Worm (Caenorhabditis elegans) whole organism, young adult: ENCODE results near the gene ugt-40.

ENCODE experiments used
- B0261.1 ChIP-seq: sonication (generic microtip); optimal IDR thresholded peaks from 2 replicates; lab custom pipeline; 2016; ENCODE audit warnings: mild to moderate bottlenecking, missing genetic modification characterization, moderate library complexity, missing compliant biosample characterization
- F23B12.7 ChIP-seq: sonication (generic microtip); optimal IDR thresholded peaks from 2 replicates; lab custom pipeline; 2017; ENCODE audit warnings: missing genetic modification characterization, mild to moderate bottlenecking, missing compliant biosample characterization, antibody characterized with exemption, moderate library complexity; ENCODE audit not compliant: insufficient read depth
- F57A8.1 ChIP-seq: fragments of 200-800 bp; sonication (Bioruptor generic); optimal IDR thresholded peaks from 2 replicates; lab custom pipeline; 2018; ENCODE audit warnings: mild to moderate bottlenecking, missing genetic modification characterization, moderate library complexity, missing compliant biosample characterization
- T07F8.4 ChIP-seq: sonication (generic microtip); optimal IDR thresholded peaks from 2 replicates; lab custom pipeline; 2016; ENCODE audit warnings: mild to moderate bottlenecking, missing genetic modification characterization, moderate library complexity, missing compliant biosample characterization
- Y53G8AR.9 ChIP-seq: fragments of 200-800 bp; sonication (Bioruptor generic); conservative IDR thresholded peaks from 2 replicates; pipeline ENCODE4 v1.3.6; 2022; ENCODE audit warnings: missing genetic modification reagents, missing genetic modification characterization, missing compliant biosample characterization
- Y56A3A.18 ChIP-seq: fragments of 200-800 bp; sonication (Bioruptor generic); IDR thresholded peaks from 2 replicates; pipeline ENCODE4 v1.3.6; 2022; ENCODE audit warnings: missing genetic modification reagents, missing genetic modification characterization, missing compliant biosample characterization
- Y79H2A.3 ChIP-seq: fragments of 200-800 bp; sonication (Bioruptor generic); conservative IDR thresholded peaks from 2 replicates; pipeline ENCODE4 v1.3.6; 2022; ENCODE audit warnings: missing genetic modification reagents, missing genetic modification characterization, missing compliant biosample characterization
- ZK185.1 ChIP-seq: sonication (generic microtip); optimal IDR thresholded peaks from 2 replicates; lab custom pipeline; 2016; ENCODE audit warnings: mild to moderate bottlenecking, missing genetic modification characterization, missing compliant biosample characterization; ENCODE audit not compliant: poor library complexity, severe bottlenecking
- ama-1 ChIP-seq, 3 experiments: fragments of 150-350 bp in 1 of 3; sonication (generic microtip) in 2 of 3; optimal IDR thresholded peaks; 2 replicates each; lab custom pipeline; 2014 to 2018; ENCODE audit warnings: missing biosample characterization in 2 of 3, missing genetic modification characterization in 2 of 3, missing genetic modification reagents in 2 of 3
- aptf-3 ChIP-seq: fragments of 200-800 bp; sonication (Bioruptor generic); IDR thresholded peaks from 2 replicates; pipeline ENCODE4 v1.3.6; 2022; ENCODE audit warnings: missing genetic modification characterization, missing compliant biosample characterization
- atf-7 ChIP-seq: sonication (generic microtip); optimal IDR thresholded peaks from 2 replicates; lab custom pipeline; 2017; ENCODE audit warnings: mild to moderate bottlenecking, missing genetic modification characterization, missing compliant biosample characterization
- athp-1 ChIP-seq: sonication (generic microtip); optimal IDR thresholded peaks from 2 replicates; lab custom pipeline; 2017; ENCODE audit warnings: mild to moderate bottlenecking, missing genetic modification characterization, missing compliant biosample characterization
- attf-5 ChIP-seq: fragments of 200-800 bp; sonication (Bioruptor generic); optimal IDR thresholded peaks from 2 replicates; lab custom pipeline; 2018; ENCODE audit warnings: mild to moderate bottlenecking, missing genetic modification characterization, missing compliant biosample characterization
- bed-2 ChIP-seq: fragments of 200-800 bp; sonication (Bioruptor generic); IDR thresholded peaks from 2 replicates; pipeline ENCODE4 v1.3.6; 2022; ENCODE audit warnings: missing genetic modification reagents, missing genetic modification characterization, missing compliant biosample characterization
- cebp-1 ChIP-seq, 2 experiments: fragments of 200-800 bp in 1 of 2; sonication (Bioruptor generic) in 1 of 2; sonication (generic microtip) in 1 of 2; IDR thresholded peaks in 1 of 2; optimal IDR thresholded peaks in 1 of 2; 2 replicates each; pipeline versions ENCODE4 v1.3.6 to Lab custom; 2017 to 2022; ENCODE audit warnings: missing compliant biosample characterization in 2 of 2, missing genetic modification characterization in 2 of 2, mild to moderate bottlenecking in 1 of 2, missing genetic modification reagents in 1 of 2, moderate library complexity in 1 of 2
- ceh-100 ChIP-seq: fragments of 200-800 bp; sonication (Bioruptor generic); IDR thresholded peaks from 2 replicates; pipeline ENCODE4 v1.3.6; 2022; ENCODE audit warnings: missing genetic modification reagents, missing genetic modification characterization, missing compliant biosample characterization
- ceh-91 ChIP-seq: fragments of 200-800 bp; sonication (Bioruptor generic); IDR thresholded peaks from 2 replicates; pipeline ENCODE4 v1.3.6; 2022; ENCODE audit warnings: missing genetic modification reagents, missing genetic modification characterization, missing compliant biosample characterization
- chd-7 ChIP-seq: sonication (generic microtip); optimal IDR thresholded peaks from 2 replicates; lab custom pipeline; 2016; ENCODE audit warnings: mild to moderate bottlenecking, missing genetic modification characterization, moderate library complexity, missing compliant biosample characterization
- hrde-1 ChIP-seq: sonication (generic microtip); optimal IDR thresholded peaks from 2 replicates; lab custom pipeline; 2016; ENCODE audit warnings: missing genetic modification characterization, mild to moderate bottlenecking, missing compliant biosample characterization, moderate library complexity, missing genotype, missing genetic modification reagents, borderline replicate concordance
- lag-1 ChIP-seq: fragments of 200-800 bp; sonication (Bioruptor generic); IDR thresholded peaks from 2 replicates; pipeline ENCODE4 v1.3.6; 2022; ENCODE audit warnings: missing genetic modification reagents, missing genetic modification characterization, missing compliant biosample characterization
- madf-10 ChIP-seq: sonication (generic microtip); optimal IDR thresholded peaks from 2 replicates; lab custom pipeline; 2016; ENCODE audit warnings: mild to moderate bottlenecking, missing genetic modification characterization, missing compliant biosample characterization
- mcd-1 ChIP-seq: fragments of 200-800 bp; sonication (Bioruptor generic); IDR thresholded peaks from 2 replicates; pipeline ENCODE4 v1.3.6; 2022; ENCODE audit warnings: missing genetic modification reagents, missing genetic modification characterization, missing compliant biosample characterization
- nfyb-1 ChIP-seq: fragments of 200-800 bp; sonication (Bioruptor generic); IDR thresholded peaks from 2 replicates; pipeline ENCODE4 v1.3.6; 2022; ENCODE audit warnings: missing genetic modification reagents, missing genetic modification characterization, missing compliant biosample characterization
- nhr-80 ChIP-seq: sonication (generic microtip); optimal IDR thresholded peaks from 2 replicates; lab custom pipeline; 2016; ENCODE audit warnings: missing genetic modification characterization, missing compliant biosample characterization
- rec-8 ChIP-seq, 2 experiments: sonication (generic microtip); optimal IDR thresholded peaks; 2 replicates each; lab custom pipeline; 2016; ENCODE audit warnings: mild to moderate bottlenecking in 2 of 2, missing genetic modification characterization in 2 of 2, missing genetic modification reagents in 2 of 2, missing genotype in 2 of 2, missing biosample characterization in 1 of 2, missing compliant biosample characterization in 1 of 2, moderate library complexity in 1 of 2
- repo-1 ChIP-seq: sonication (generic microtip); optimal IDR thresholded peaks from 2 replicates; lab custom pipeline; 2017; ENCODE audit warnings: mild to moderate bottlenecking, missing genetic modification characterization, missing compliant biosample characterization
- rpc-1 ChIP-seq, 2 experiments: fragments of 150-350 bp in 1 of 2; sonication (generic microtip) in 1 of 2; optimal IDR thresholded peaks; 2 replicates each; lab custom pipeline; 2014 to 2018; ENCODE audit warnings: missing biosample characterization in 1 of 2, missing genetic modification characterization in 1 of 2, missing genetic modification reagents in 1 of 2, missing genotype in 1 of 2
- sdz-38 ChIP-seq: sonication (generic microtip); optimal IDR thresholded peaks from 2 replicates; lab custom pipeline; 2016; ENCODE audit warnings: missing genotype, missing genetic modification characterization, missing compliant biosample characterization
- snpc-1.1 ChIP-seq: sonication (generic microtip); optimal IDR thresholded peaks from 2 replicates; lab custom pipeline; 2017; ENCODE audit warnings: missing genetic modification characterization, mild to moderate bottlenecking, missing compliant biosample characterization, antibody characterized with exemption, moderate library complexity, missing genotype, missing genetic modification reagents; ENCODE audit not compliant: insufficient read depth
- somi-1 ChIP-seq: fragments of 200-800 bp; sonication (Bioruptor generic); optimal IDR thresholded peaks from 2 replicates; lab custom pipeline; 2018; ENCODE audit warnings: mild to moderate bottlenecking, missing genetic modification characterization, missing compliant biosample characterization
- tbx-9 ChIP-seq: sonication (generic microtip); optimal IDR thresholded peaks from 2 replicates; lab custom pipeline; 2016; ENCODE audit warnings: borderline replicate concordance, missing genetic modification characterization, inconsistent platforms, missing compliant biosample characterization
- unc-62 ChIP-seq: fragments of 150-350 bp; optimal IDR thresholded peaks from 2 replicates; lab custom pipeline; 2014; ENCODE audit warnings: missing biosample characterization, missing genetic modification reagents, missing genetic modification characterization
- xnd-1 ChIP-seq: sonication (generic microtip); optimal IDR thresholded peaks from 2 replicates; lab custom pipeline; 2016; ENCODE audit warnings: missing genotype, missing genetic modification reagents, missing genetic modification characterization, missing compliant biosample characterization
- ztf-25 ChIP-seq: fragments of 200-800 bp; sonication (Bioruptor generic); IDR thresholded peaks from 2 replicates; pipeline ENCODE4 v1.3.6; 2022; ENCODE audit warnings: missing genetic modification reagents, missing genetic modification characterization, missing compliant biosample characterization

Gene ugt-40

ce11 chrV:7159391-7159790 lies 17.6 kb upstream of the ugt-40 start, which contains the start of gene str-204 (continued):
- TF ChIP-seq sdz-38 (tag; lab: Kevin White, UChicago) = no peak
- no peak for TF ChIP-seq ZK185.1 (tag; lab: Kevin White, UChicago)
- TF ChIP-seq hrde-1 = no peak

DNA sequence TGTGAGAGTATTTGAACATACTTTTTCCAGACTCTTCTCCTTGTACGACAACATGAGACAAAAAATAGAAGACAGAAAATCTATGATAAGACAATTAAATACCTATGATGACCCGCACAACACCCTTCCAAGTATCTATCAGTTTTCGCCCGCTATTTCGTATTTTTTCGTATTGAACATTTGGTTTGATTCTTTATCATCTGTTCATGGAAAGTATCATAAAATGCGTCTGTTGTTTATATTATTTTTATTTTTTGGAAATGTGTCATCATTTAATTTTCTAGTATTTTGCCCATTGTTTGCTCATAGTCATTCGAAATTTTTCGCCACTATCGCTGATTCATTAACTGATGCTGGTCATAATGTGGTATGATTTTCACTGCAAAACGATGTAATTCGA lies 15.3 kb upstream of the ugt-40 start, which contains the start of gene ugt-39:
Gene ugt-39 (plus strand): TSS at position 54 of the 400 bp plus-strand sequence.
- TF ChIP-seq Y53G8AR.9 (GFP tag; lab: Robert Waterston, UW) (no peak), ceh-100 (GFP tag; lab: Robert Waterston, UW) (no peak), somi-1 (GFP tag; lab: Kevin White, UChicago) (no peak), unc-62 (GFP tag; lab: Kevin White, UChicago) (peak; percentile 14), mcd-1 (GFP tag; lab: Robert Waterston, UW) (no peak), F57A8.1 (GFP tag; lab: Kevin White, UChicago) (no peak), nhr-80 (tag; lab: Kevin White, UChicago) (peak; percentile 76)
- TF ChIP-seq, all 124 proteins: peak for 2

DNA sequence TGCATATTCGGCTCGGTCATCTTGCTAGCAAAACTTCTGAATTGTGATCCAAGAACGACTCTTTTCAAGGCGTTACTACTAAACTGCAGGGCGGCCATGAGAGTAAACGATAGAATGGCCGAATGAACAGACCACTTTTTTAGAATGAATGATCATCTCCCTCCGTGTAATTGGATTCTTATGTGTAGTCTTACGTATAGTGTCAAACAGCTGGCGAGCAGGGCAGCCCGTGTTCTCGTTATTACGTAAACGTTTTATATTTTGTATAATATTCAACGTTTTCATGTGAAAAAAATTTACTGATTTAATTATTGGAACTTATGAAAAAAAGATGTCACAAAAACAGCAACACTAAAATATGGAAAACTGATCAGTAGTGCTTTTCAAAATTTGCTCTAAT lies 14.3 kb upstream of the ugt-40 start, which contains the start of gene F10D2.10:
Gene F10D2.10 (minus strand): TSS at position 101 of the 400 bp plus-strand sequence.
- TF ChIP-seq ztf-25 (GFP tag; lab: Robert Waterston, UW) (no peak), athp-1 (tag; lab: Kevin White, UChicago) (no peak), ceh-100 (GFP tag; lab: Robert Waterston, UW) (no peak), attf-5 (no peak), snpc-1.1 (tag; lab: Kevin White, UChicago) (no peak), ama-1 (optimal IDR thresholded peaks at IDR 0.05; lab: Kevin White, UChicago) (no peak), ama-1 (GFP tag; optimal IDR thresholded peaks at IDR 0.05; lab: Kevin White, UChicago) (no peak), lag-1 (no peak), tbx-9 (no peak), cebp-1 (GFP tag; IDR thresholded peaks at IDR 0.05; lab: Robert Waterston, UW) (no peak), cebp-1 (tag; optimal IDR thresholded peaks at IDR 0.05; lab: Kevin White, UChicago) (no peak), repo-1 (tag; lab: Kevin White, UChicago) (no peak), mcd-1 (GFP tag; lab: Robert Waterston, UW) (no peak), F57A8.1 (GFP tag; lab: Kevin White, UChicago) (no peak), unc-62 (GFP tag; lab: Kevin White, UChicago) (no peak), rpc-1 (optimal IDR thresholded peaks at IDR 0.05; lab: Kevin White, UChicago) (no peak), rpc-1 (tag; optimal IDR thresholded peaks at IDR 0.05; lab: Kevin White, UChicago) (no peak), rec-8 (tag; optimal IDR thresholded peaks at IDR 0.05; lab: Kevin White, UChicago) (no peak), B0261.1 (no peak), atf-7 (tag; lab: Kevin White, UChicago) (no peak), F23B12.7 (tag; lab: Kevin White, UChicago) (no peak)

ce11 chrV:7153046-7153445 lies 11.3 kb upstream of the ugt-40 start, which contains the start of gene fat-7:
Gene fat-7, minus strand, starts transcription at chrV:7153146.
- no peak for TF ChIP-seq nfyb-1
- TF ChIP-seq lag-1 = no peak
- TF ChIP-seq Y56A3A.18 (GFP tag; lab: Robert Waterston, UW) = no peak
- no peak for TF ChIP-seq cebp-1 (GFP tag; IDR thresholded peaks at IDR 0.05; lab: Robert Waterston, UW)
- TF ChIP-seq cebp-1 (tag; optimal IDR thresholded peaks at IDR 0.05; lab: Kevin White, UChicago) = no peak
- TF ChIP-seq rpc-1 (optimal IDR thresholded peaks at IDR 0.05; lab: Kevin White, UChicago) = no peak
- no peak for TF ChIP-seq rpc-1 (tag; optimal IDR thresholded peaks at IDR 0.05; lab: Kevin White, UChicago)
- no peak for TF ChIP-seq Y79H2A.3
- no peak for TF ChIP-seq athp-1 (tag; lab: Kevin White, UChicago)
- no peak for TF ChIP-seq chd-7 (tag; lab: Kevin White, UChicago)
- no peak for TF ChIP-seq rec-8 (tag; optimal IDR thresholded peaks at IDR 0.05; lab: Kevin White, UChicago)
- TF ChIP-seq unc-62 (GFP tag; lab: Kevin White, UChicago) = no peak
- no peak for TF ChIP-seq T07F8.4
- no peak for TF ChIP-seq ceh-91 (GFP tag; lab: Robert Waterston, UW)
- no peak for TF ChIP-seq aptf-3 (GFP tag; lab: Robert Waterston, UW)
- TF ChIP-seq xnd-1 (tag; lab: Kevin White, UChicago) = no peak
- TF ChIP-seq sdz-38 (tag; lab: Kevin White, UChicago) = no peak
- TF ChIP-seq bed-2 (GFP tag; lab: Robert Waterston, UW) = no peak
- TF ChIP-seq madf-10 (tag; lab: Kevin White, UChicago) = no peak
